Worm (Caenorhabditis elegans) whole organism, L3 larva: Measurements from ENCODE around the gene pho-6.

Experiments used
- ZK546.5 ChIP-seq: sonication (generic microtip); optimal IDR thresholded peaks from 2 replicates; lab custom pipeline; 2017; ENCODE audit warnings: missing biosample characterization, missing genetic modification characterization
- ceh-28 ChIP-seq: fragments of 150-350 bp; optimal IDR thresholded peaks from 2 replicates; lab custom pipeline; 2014; ENCODE audit warnings: missing biosample characterization, missing genetic modification reagents, missing genetic modification characterization
- ceh-9 ChIP-seq: sonication (generic microtip); optimal IDR thresholded peaks from 2 replicates; lab custom pipeline; 2018; ENCODE audit warnings: missing biosample characterization, missing genetic modification characterization
- daf-12 ChIP-seq: fragments of 150-350 bp; optimal IDR thresholded peaks from 2 replicates; lab custom pipeline; 2014; ENCODE audit warnings: missing biosample characterization, missing genetic modification reagents, missing genetic modification characterization
- egl-27 ChIP-seq: sonication (generic microtip); optimal IDR thresholded peaks from 4 replicates; lab custom pipeline; 2017; ENCODE audit warnings: missing biosample characterization, missing genetic modification reagents, missing genetic modification characterization
- egl-5 ChIP-seq: fragments of 150-350 bp; optimal IDR thresholded peaks from 2 replicates; lab custom pipeline; 2017; ENCODE audit warnings: missing biosample characterization, missing genetic modification reagents, missing genetic modification characterization, inconsistent platforms
- fos-1 ChIP-seq: fragments of 150-350 bp; optimal IDR thresholded peaks from 2 replicates; lab custom pipeline; 2014; ENCODE audit warnings: missing biosample characterization, missing genetic modification characterization
- lin-15B ChIP-seq: fragments of 150-350 bp; optimal IDR thresholded peaks from 2 replicates; lab custom pipeline; 2014; ENCODE audit warnings: missing biosample characterization, missing genetic modification characterization
- lin-39 ChIP-seq: fragments of 150-350 bp; optimal IDR thresholded peaks from 2 replicates; lab custom pipeline; 2018; ENCODE audit warnings: missing biosample characterization, missing genetic modification reagents, missing genetic modification characterization
- nhr-23 ChIP-seq: fragments of 150-350 bp; optimal IDR thresholded peaks from 2 replicates; lab custom pipeline; 2014; ENCODE audit warnings: missing biosample characterization, missing genetic modification reagents, missing genetic modification characterization
- nhr-25 ChIP-seq: sonication (generic microtip); optimal IDR thresholded peaks from 2 replicates; lab custom pipeline; 2017; ENCODE audit warnings: missing biosample characterization, missing genetic modification characterization
- nhr-28 ChIP-seq: fragments of 150-350 bp; optimal IDR thresholded peaks from 2 replicates; lab custom pipeline; 2014; ENCODE audit warnings: missing biosample characterization, missing genetic modification characterization
- nhr-43 ChIP-seq: sonication (generic microtip); optimal IDR thresholded peaks from 2 replicates; lab custom pipeline; 2016; ENCODE audit warnings: mild to moderate bottlenecking, missing genetic modification characterization, missing compliant biosample characterization; ENCODE audit not compliant: poor library complexity, severe bottlenecking
- sea-2 ChIP-seq: fragments of 150-350 bp; sonication (generic microtip); optimal IDR thresholded peaks from 4 replicates; lab custom pipeline; 2014; ENCODE audit warnings: missing biosample characterization, missing genetic modification reagents, missing genetic modification characterization
- tbx-2 ChIP-seq: sonication (generic microtip); optimal IDR thresholded peaks from 2 replicates; lab custom pipeline; 2016; ENCODE audit warnings: mild to moderate bottlenecking, missing genetic modification characterization, missing compliant biosample characterization
- unc-39 ChIP-seq: sonication (generic microtip); optimal IDR thresholded peaks from 4 replicates; lab custom pipeline; 2017; ENCODE audit warnings: missing biosample characterization, missing genetic modification characterization
- zag-1 ChIP-seq: fragments of 150-350 bp; optimal IDR thresholded peaks from 2 replicates; lab custom pipeline; 2014; ENCODE audit warnings: missing biosample characterization, missing genetic modification characterization
- ztf-11 ChIP-seq: fragments of 150-350 bp; optimal IDR thresholded peaks from 2 replicates; lab custom pipeline; 2014; ENCODE audit warnings: missing biosample characterization, missing genetic modification characterization
- ztf-4 ChIP-seq: fragments of 150-350 bp; optimal IDR thresholded peaks from 2 replicates; lab custom pipeline; 2014; ENCODE audit warnings: missing biosample characterization, missing genetic modification characterization

The pho-6 gene

DNA sequence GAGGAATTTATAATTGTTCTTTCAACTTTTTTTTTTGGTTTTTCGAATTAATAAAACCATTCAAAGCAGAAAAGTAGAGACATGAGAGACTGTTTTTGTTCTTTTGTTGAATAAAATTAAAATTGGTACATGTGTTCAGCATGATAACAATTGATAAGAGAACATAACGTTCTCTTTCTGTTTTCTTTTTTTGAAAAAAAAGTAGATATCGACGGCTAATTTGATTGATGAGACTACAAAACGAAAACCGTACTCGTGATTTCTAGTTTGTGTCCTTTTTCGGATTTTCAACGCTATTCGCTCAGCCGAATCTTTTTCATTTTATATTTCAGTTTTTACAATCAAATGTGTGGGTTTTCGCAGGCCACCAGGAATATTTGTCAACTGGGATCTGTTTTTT is 48.8 kb downstream of the pho-6 start, which contains the start of gene C08D8.1:
C08D8.1 (plus strand) TSS at position 324 of the 400 bp plus-strand sequence.
- TF ChIP-seq ceh-9 (tag; lab: Kevin White, UChicago): no peak
- TF ChIP-seq ztf-4: no peak
- no peak for TF ChIP-seq zag-1 (tag; lab: Kevin White, UChicago)
- TF ChIP-seq egl-5: no peak
- TF ChIP-seq nhr-43 (tag; lab: Kevin White, UChicago): no peak
- TF ChIP-seq fos-1 (tag; lab: Kevin White, UChicago): no peak
- TF ChIP-seq tbx-2 (tag; lab: Kevin White, UChicago): no peak
- no peak for TF ChIP-seq ZK546.5 (tag; lab: Kevin White, UChicago)
- TF ChIP-seq sea-2 (GFP tag; lab: Kevin White, UChicago): no peak
- no peak for TF ChIP-seq unc-39 (tag; lab: Kevin White, UChicago)
- TF ChIP-seq ztf-11: no peak
- no peak for TF ChIP-seq nhr-23 (tag; lab: Kevin White, UChicago)

DNA sequence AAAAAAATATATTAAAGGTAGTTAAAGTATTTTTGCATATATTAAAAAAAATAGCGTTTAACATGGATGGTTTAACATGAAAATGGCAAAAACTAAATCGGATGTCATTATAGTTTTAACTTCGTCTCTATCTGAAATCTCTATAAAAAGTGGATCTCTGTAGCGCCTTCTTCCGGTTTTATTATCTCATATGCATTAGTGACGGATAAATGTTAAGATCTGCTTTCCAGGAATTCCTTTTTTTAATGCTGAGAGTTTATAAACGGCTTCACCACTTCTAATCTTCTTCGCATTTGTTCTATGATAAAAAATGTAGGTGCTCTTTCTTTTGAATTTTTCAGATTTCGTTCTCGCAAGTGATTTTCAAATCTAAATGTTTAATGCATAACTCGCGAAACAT is 51.8 kb downstream of the pho-6 start:
- no peak for TF ChIP-seq lin-39 (tag; lab: Kevin White, UChicago)
- TF ChIP-seq egl-27 (tag; lab: Kevin White, UChicago): no peak
- no peak for TF ChIP-seq ceh-28 (tag; lab: Kevin White, UChicago)
- TF ChIP-seq nhr-28: no peak
- no peak for TF ChIP-seq daf-12
- no peak for TF ChIP-seq lin-15B
- no peak for TF ChIP-seq nhr-25
